Worm (Caenorhabditis elegans): ENCODE measurements around the gene nhr-170.

DNA sequence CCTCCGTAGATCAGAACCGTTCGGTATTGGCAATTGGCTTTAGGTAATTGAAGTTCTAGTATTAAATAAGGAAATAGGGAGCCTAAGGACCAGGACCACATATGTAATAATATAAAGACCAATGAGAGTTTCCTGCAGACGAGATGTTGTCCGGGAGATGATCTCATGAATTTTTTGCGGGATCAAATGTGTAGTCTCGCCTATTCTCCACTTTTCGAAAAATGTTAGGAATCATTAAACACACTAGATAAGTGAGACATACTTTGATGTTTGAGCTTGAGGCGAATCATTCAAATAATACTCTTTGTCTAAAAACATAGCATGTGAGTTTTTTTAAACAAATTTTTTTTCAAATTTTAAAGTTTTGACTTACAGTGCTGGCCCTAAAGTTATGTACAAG lies 47.6 kb downstream of the nhr-170 start, which contains the start of gene F11D11.6:
- TF ChIP-seq hnd-1 (tag; optimal IDR thresholded peaks at IDR 0.05): no peak
- TF ChIP-seq tbx-37 (GFP tag; conservative IDR thresholded peaks at IDR 0.05): no peak
- no peak for TF ChIP-seq ama-1 (optimal IDR thresholded peaks at IDR 0.05)
- no peak for TF ChIP-seq tbx-11 (GFP tag; IDR thresholded peaks at IDR 0.05)
- no peak for TF ChIP-seq tra-4 (tag; optimal IDR thresholded peaks at IDR 0.05)
- no peak for TF ChIP-seq pes-1 (GFP tag; IDR thresholded peaks at IDR 0.05)
- TF ChIP-seq hmg-4 (GFP tag; optimal IDR thresholded peaks at IDR 0.05): no peak
- TF ChIP-seq flt-1 (GFP tag; IDR thresholded peaks at IDR 0.05): no peak
